Worm (Caenorhabditis elegans): ENCODE measurements around the gene C27D8.2.

C27D8.2 gene

ce11 chrIV:12715947-12716382, 4.9 kb downstream of the C27D8.2 start:
- TF ChIP-seq him-1 (tag; optimal IDR thresholded peaks at IDR 0.05) (no peak), dao-5 (tag; optimal IDR thresholded peaks at IDR 0.05) (no peak), W03F9.2 (tag; optimal IDR thresholded peaks at IDR 0.05) (no peak)

ce11 chrIV:12717531-12717930, 6.5 kb downstream of the C27D8.2 start, which contains the start of gene C27D8.1:
C27D8.1 (plus strand) TSS chrIV:12717831.
- TF ChIP-seq him-1 (tag; optimal IDR thresholded peaks at IDR 0.05) (no peak), dao-5 (tag; optimal IDR thresholded peaks at IDR 0.05) (no peak), W03F9.2 (tag; optimal IDR thresholded peaks at IDR 0.05) (no peak)

- TF ChIP-seq him-1 (tag; optimal IDR thresholded peaks at IDR 0.05) (no peak), W03F9.2 (tag; optimal IDR thresholded peaks at IDR 0.05) (no peak), dao-5 (tag; optimal IDR thresholded peaks at IDR 0.05) (no peak)
Observed at ce11 chrIV:12719664-12720063, 8.6 kb downstream of the C27D8.2 start, which contains the start of gene idpp-7. idpp-7 (plus strand) TSS chrIV:12719964.

DNA sequence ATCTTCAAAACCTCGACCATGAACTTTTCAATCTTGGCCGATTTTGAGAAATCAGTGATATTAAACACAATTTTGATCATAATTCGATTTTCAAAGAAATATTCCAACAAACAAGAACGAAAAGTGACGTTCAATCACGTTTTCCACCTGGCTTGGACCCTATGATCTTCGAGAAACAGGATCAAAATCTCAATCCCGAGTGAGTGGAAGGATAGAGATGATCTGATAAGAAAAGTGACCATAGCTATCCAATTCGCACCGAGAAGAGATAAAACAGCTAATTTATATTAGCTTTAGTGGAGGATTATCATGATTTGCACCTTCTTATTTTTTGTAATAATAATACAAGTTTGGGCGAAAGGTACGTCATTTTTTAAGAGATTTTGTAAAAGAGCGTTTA, 10.1 kb downstream of the C27D8.2 start, which contains the start of gene T23F6.2:
Gene T23F6.2, plus strand, starts transcription at position 251 of the 400 bp plus-strand sequence.
- no peak for TF ChIP-seq him-1 (tag; optimal IDR thresholded peaks at IDR 0.05)
- TF ChIP-seq dao-5 (tag; optimal IDR thresholded peaks at IDR 0.05): no peak
- no peak for TF ChIP-seq W03F9.2 (tag; optimal IDR thresholded peaks at IDR 0.05)

DNA sequence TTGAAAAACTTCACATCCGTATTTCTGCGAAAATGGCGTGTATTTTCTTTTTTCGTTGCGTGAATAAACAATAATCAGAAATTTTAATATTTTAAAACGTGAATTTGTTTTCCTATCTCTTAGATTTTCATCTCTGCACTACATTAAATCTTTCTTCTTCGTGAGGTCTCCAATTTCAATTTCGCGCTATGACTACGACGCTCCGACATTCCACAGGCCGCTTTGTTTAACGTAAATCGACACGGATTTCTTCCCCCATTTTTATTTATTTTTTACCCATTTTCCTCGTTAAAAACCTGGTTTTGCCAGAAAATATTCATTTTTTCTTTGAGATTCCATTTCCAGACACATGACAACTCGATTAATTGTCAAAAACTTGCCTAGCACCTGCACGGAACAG, 13.6 kb downstream of the C27D8.2 start, which contains the start of the genes T23F6.3 and rbd-1:
Gene T23F6.3, minus strand, starts transcription at position 120 of the 400 bp plus-strand sequence.
Gene rbd-1, plus strand, starts transcription at position 346 of the 400 bp plus-strand sequence.
- TF ChIP-seq W03F9.2 (tag; optimal IDR thresholded peaks at IDR 0.05): peak; percentile 91
- no peak for TF ChIP-seq dao-5 (tag; optimal IDR thresholded peaks at IDR 0.05)

- no peak for TF ChIP-seq W03F9.2 (tag; optimal IDR thresholded peaks at IDR 0.05)
- no peak for TF ChIP-seq him-1 (tag; optimal IDR thresholded peaks at IDR 0.05)
- TF ChIP-seq dao-5 (tag; optimal IDR thresholded peaks at IDR 0.05): no peak
Observed at ce11 chrIV:12725228-12725627, 14.2 kb downstream of the C27D8.2 start.

DNA sequence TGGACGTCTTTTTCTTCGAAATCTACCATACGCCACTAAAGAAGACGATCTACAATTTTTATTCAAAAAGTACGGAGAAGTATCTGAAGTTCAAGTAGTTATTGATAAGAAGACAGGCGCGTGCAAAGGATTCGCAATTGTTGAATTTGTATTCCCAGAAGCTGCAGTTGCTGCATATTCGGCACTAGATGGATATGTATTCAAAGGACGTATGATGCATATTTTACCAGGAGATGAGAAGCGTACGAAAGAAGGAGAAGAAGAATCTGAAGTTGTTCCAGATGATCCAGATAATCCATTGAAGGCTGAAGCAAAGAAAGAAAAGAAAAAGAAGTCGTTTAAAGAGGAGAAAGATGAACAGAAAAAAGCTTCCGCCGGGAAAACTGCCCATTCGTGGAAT, 14.9 kb downstream of the C27D8.2 start:
- TF ChIP-seq W03F9.2 (tag; optimal IDR thresholded peaks at IDR 0.05): no peak
- no peak for TF ChIP-seq him-1 (tag; optimal IDR thresholded peaks at IDR 0.05)
- TF ChIP-seq dao-5 (tag; optimal IDR thresholded peaks at IDR 0.05): no peak

DNA sequence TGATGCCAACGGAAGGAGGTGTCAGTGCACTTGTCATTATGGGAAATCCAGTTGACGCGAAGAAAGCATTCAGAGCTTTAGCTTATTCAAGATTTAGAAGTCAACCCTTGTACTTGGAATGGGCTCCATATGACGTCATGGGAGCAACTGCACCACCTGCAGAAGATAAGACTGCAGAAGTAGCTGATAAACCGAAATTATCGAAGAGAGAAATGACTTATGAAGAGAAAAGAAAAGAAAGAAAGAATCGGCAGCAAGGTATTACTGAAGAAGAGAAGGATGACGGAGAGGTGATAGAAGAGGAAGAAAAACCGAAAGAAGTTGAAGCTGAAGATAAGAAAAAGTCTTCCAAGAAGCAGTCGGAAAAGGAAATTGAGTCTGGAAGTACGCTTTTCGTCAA, 17.1 kb downstream of the C27D8.2 start:
- TF ChIP-seq dao-5 (tag; optimal IDR thresholded peaks at IDR 0.05) (no peak), W03F9.2 (tag; optimal IDR thresholded peaks at IDR 0.05) (no peak), him-1 (tag; optimal IDR thresholded peaks at IDR 0.05) (no peak)

DNA sequence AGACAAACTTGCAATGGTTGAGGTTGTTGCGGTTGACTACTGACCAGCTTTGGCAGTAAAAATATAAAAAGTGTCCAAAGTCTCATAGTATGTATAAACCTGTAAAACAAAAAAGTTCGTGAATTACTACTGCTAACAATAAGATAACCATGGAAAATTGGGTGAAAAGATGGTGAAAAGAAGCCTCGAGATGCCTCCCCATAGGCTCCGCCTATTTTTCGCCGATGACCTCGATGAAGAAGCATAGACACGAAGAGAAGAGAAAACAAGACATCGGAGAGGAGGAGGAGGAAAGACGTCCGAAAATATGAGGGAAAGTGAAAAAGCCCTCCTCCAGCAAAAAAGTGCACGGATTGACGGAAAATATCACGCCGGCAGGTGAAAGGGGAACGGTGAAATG, 30.4 kb downstream of the C27D8.2 start, which contains the start of gene T23F6.5:
Gene T23F6.5, minus strand, starts transcription at position 101 of the 400 bp plus-strand sequence.
- TF ChIP-seq W03F9.2 (tag; optimal IDR thresholded peaks at IDR 0.05) (no peak), dao-5 (tag; optimal IDR thresholded peaks at IDR 0.05) (no peak), him-1 (tag; optimal IDR thresholded peaks at IDR 0.05) (no peak)

ce11 chrIV:12743680-12744079, 32.7 kb downstream of the C27D8.2 start:
- TF ChIP-seq him-1 (tag; optimal IDR thresholded peaks at IDR 0.05) (no peak), W03F9.2 (tag; optimal IDR thresholded peaks at IDR 0.05) (no peak), dao-5 (tag; optimal IDR thresholded peaks at IDR 0.05) (no peak)

- TF ChIP-seq him-1 (tag; optimal IDR thresholded peaks at IDR 0.05) (no peak), W03F9.2 (tag; optimal IDR thresholded peaks at IDR 0.05) (no peak), dao-5 (tag; optimal IDR thresholded peaks at IDR 0.05) (no peak)
Observed at ce11 chrIV:12744713-12745112, 33.7 kb downstream of the C27D8.2 start, which contains the start of gene C36H8.1. C36H8.1 (minus strand) TSS chrIV:12744813.

- TF ChIP-seq dao-5 (tag; optimal IDR thresholded peaks at IDR 0.05) (no peak), him-1 (tag; optimal IDR thresholded peaks at IDR 0.05) (no peak), W03F9.2 (tag; optimal IDR thresholded peaks at IDR 0.05) (no peak)
Observed at ce11 chrIV:12746284-12746683, 35.3 kb downstream of the C27D8.2 start, which contains the start of gene inx-6. inx-6 (plus strand) TSS chrIV:12746584.

DNA sequence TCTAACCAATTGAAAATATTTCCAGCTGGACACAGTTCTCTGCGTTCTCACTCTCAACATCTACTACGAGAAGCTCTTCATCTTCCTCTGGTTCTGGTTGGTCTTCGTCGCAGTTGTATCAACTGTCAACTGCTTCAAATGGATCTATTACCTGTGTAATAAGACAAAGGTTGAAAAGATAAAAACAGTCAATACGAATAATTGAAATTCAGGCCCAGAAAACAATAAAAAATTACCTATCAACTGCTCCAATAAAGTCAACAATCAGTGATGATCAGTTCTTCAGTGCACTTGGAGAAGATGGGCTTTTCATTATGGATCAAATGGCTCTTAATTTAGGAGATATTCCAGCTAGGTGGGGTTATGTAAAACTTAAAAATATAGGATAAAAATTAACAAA, 37.7 kb downstream of the C27D8.2 start:
- TF ChIP-seq dao-5 (tag; optimal IDR thresholded peaks at IDR 0.05): no peak
- no peak for TF ChIP-seq him-1 (tag; optimal IDR thresholded peaks at IDR 0.05)
- TF ChIP-seq W03F9.2 (tag; optimal IDR thresholded peaks at IDR 0.05): no peak

DNA sequence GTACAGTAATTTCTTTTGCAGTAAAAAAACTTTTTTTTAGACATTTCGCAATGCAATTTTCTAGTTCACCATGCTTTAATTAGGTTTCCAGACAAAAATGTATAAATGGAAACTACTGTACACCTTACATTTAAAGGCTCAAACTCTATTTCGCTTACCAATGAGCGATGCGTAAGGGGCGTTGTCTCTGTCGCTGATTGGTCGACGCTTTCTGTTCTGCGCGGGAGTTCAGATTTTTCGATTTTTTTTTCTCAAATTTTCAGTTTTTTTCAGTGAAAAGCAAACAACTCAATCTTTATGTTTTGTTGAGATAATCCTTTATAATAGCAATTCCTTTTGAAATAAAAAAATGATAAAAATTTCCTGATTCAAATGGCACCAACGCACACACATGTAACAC, 43.2 kb downstream of the C27D8.2 start:
- TF ChIP-seq W03F9.2 (tag; optimal IDR thresholded peaks at IDR 0.05) (no peak), him-1 (tag; optimal IDR thresholded peaks at IDR 0.05) (no peak), dao-5 (tag; optimal IDR thresholded peaks at IDR 0.05) (no peak)

ce11 chrIV:12755641-12756040, 44.6 kb downstream of the C27D8.2 start:
- TF ChIP-seq him-1 (tag; optimal IDR thresholded peaks at IDR 0.05): no peak
- no peak for TF ChIP-seq W03F9.2 (tag; optimal IDR thresholded peaks at IDR 0.05)
- TF ChIP-seq dao-5 (tag; optimal IDR thresholded peaks at IDR 0.05): no peak
